Worm (Caenorhabditis elegans) whole organism, late embryonic: ENCODE results near the gene F19F10.14.

Experiments
- ama-1 ChIP-seq: fragments of 150-350 bp; optimal IDR thresholded peaks from 2 replicates; lab custom pipeline; 2014
- ceh-6 ChIP-seq: fragments of 200-800 bp; sonication (Bioruptor generic); optimal IDR thresholded peaks from 2 replicates; lab custom pipeline; 2018; ENCODE audit warnings: mild to moderate bottlenecking, missing genetic modification characterization, missing compliant biosample characterization
- elt-2 ChIP-seq: sonication (generic microtip); optimal IDR thresholded peaks from 2 replicates; lab custom pipeline; 2016; ENCODE audit warnings: missing genetic modification reagents, missing genetic modification characterization, missing compliant biosample characterization
- hlh-15 ChIP-seq: sonication (generic microtip); optimal IDR thresholded peaks from 2 replicates; lab custom pipeline; 2016; ENCODE audit warnings: missing genetic modification characterization, missing compliant biosample characterization
- nhr-11 ChIP-seq: fragments of 150-350 bp; optimal IDR thresholded peaks from 2 replicates; lab custom pipeline; 2014; ENCODE audit warnings: missing biosample characterization, missing genetic modification characterization
- pat-9 ChIP-seq: fragments of 200-800 bp; sonication (Bioruptor generic); optimal IDR thresholded peaks from 2 replicates; lab custom pipeline; 2018; ENCODE audit warnings: mild to moderate bottlenecking, missing genetic modification characterization, moderate library complexity, missing compliant biosample characterization
- pqm-1 ChIP-seq: sonication (generic microtip); optimal IDR thresholded peaks from 2 replicates; lab custom pipeline; 2016; ENCODE audit warnings: missing genetic modification characterization, missing compliant biosample characterization
- rnt-1 ChIP-seq: sonication (generic microtip); optimal IDR thresholded peaks from 2 replicates; lab custom pipeline; 2016; ENCODE audit warnings: missing genetic modification characterization, missing compliant biosample characterization

DNA sequence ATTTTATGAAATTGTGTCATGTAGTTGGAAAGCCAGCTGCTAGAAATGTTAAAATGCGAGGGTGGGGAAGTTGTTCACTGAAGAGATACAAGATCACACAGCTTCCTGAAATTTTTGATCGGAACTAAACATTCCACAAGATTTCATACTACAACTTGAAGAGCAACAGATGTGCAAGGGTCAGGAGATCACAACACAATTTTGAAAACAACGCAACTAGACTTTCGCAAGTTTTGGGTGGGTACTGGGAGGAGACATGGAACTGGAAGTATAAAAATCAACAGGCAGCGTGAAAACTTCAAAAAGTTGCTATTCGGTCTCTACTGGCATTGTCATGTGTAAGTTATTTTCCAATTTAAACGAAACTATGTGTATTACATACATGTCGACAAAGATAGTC lies 19.0 kb downstream of the F19F10.14 start, which contains the start of gene F19F10.3:
- TF ChIP-seq rnt-1 (tag; lab: Kevin White, UChicago) (no peak), ama-1 (lab: Kevin White, UChicago) (no peak), pqm-1 (tag; lab: Kevin White, UChicago) (no peak), pat-9 (no peak), elt-2 (tag; lab: Kevin White, UChicago) (no peak), ceh-6 (GFP tag; lab: Kevin White, UChicago) (no peak), nhr-11 (tag; lab: Kevin White, UChicago) (no peak), hlh-15 (tag; lab: Kevin White, UChicago) (no peak)
